Worm (Caenorhabditis elegans) whole organism, L4/young adult: ENCODE results near the gene F55A11.6.

Experiments used
- W03F9.2 ChIP-seq: fragments of 150-350 bp; optimal IDR thresholded peaks from 2 replicates; lab custom pipeline; 2014; ENCODE audit warnings: missing biosample characterization, missing genetic modification characterization
- dao-5 ChIP-seq: sonication (generic microtip); optimal IDR thresholded peaks from 2 replicates; lab custom pipeline; 2016; ENCODE audit warnings: missing genotype, missing genetic modification characterization, moderate library complexity, missing compliant biosample characterization
- him-1 ChIP-seq: sonication (generic microtip); optimal IDR thresholded peaks from 2 replicates; lab custom pipeline; 2016; ENCODE audit warnings: missing genotype, missing genetic modification reagents, missing genetic modification characterization, missing compliant biosample characterization

The F55A11.6 gene

ce11 chrV:11796343-11796742 lies 19.7 kb downstream of the F55A11.6 start:
- TF ChIP-seq dao-5 (tag; lab: Kevin White, UChicago) = no peak
- no peak for TF ChIP-seq W03F9.2 (tag; lab: Kevin White, UChicago)
- TF ChIP-seq him-1 = no peak

DNA sequence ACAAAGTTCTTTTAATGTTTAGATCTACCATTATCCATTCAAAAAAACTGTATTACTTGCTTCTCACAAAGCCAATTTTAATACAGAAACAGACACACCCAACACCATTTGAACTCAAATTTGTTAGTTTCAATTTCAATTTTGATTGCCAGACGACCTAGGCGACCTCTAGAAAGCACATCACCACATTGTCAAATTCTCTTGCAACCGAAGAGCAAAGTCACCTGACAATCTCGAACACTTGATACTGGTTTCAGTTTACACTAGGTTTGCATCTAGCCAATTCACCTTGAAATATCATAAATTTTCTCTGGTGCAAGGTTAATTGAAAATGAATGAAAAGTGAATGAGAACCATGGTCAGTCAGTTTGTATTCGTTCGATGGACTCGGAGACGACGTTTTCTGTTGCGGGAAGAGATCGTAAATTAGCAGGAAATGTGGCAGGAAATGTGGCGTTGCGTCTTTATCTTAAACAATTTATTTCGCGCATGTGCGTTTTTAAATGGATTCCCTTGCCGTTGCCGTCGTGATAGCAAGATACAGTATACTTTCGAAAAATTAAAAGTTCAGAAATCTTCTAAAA lies 20.7 kb downstream of the F55A11.6 start:
- TF ChIP-seq dao-5 (tag; lab: Kevin White, UChicago) (no peak), him-1 (no peak), W03F9.2 (tag; lab: Kevin White, UChicago) (no peak)

- TF ChIP-seq him-1 (no peak), W03F9.2 (tag; lab: Kevin White, UChicago) (no peak), dao-5 (tag; lab: Kevin White, UChicago) (no peak)
Measured at ce11 chrV:11798320-11798719, 21.7 kb downstream of the F55A11.6 start.

DNA sequence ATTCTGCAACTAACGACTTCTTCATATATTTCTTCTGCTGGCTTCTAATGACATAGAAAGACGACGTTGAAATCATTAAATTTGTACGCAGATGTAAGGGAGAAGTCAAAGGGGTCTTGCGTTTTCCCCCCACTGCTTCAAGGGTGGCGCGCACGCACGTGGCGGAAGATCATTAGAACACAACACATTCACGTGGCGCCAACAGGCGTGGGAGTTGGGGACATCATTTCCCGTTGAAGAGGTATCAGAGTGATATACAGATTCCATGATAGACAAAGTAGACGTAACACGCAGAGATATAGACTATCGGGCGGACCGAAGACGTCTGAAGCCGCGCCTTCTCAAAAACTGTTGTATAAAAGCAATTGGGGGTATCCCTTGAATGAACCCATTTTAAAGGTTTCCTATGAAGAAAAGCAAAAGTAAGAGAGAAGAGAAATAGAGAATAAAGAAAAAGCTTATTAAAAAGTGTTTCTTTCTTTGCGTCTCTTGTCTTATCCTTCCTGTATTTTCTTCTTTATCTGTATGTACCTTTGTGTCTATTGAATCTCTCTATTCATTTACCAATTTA lies 22.7 kb downstream of the F55A11.6 start:
- TF ChIP-seq him-1 (no peak), dao-5 (tag; lab: Kevin White, UChicago) (no peak), W03F9.2 (tag; lab: Kevin White, UChicago) (no peak)

DNA sequence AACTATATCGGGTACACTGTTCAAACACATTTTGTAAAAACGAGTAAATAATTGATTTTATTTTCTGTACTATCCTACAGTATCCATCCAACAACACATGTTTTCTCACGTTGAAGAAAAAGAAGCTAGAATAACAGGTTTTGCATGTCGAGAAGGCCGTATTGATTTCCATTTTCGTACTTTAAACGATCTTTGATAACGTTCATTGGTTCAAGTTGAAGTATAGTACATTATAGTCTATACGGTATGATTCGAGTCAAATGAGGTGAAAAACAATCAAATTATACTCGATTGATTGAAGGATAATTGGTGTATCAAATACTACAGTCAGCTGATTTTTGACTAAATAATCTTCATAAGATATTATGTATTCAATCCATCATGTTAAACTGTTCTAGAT lies 23.8 kb downstream of the F55A11.6 start:
- TF ChIP-seq W03F9.2 (tag; lab: Kevin White, UChicago) = no peak
- no peak for TF ChIP-seq dao-5 (tag; lab: Kevin White, UChicago)
- no peak for TF ChIP-seq him-1

DNA sequence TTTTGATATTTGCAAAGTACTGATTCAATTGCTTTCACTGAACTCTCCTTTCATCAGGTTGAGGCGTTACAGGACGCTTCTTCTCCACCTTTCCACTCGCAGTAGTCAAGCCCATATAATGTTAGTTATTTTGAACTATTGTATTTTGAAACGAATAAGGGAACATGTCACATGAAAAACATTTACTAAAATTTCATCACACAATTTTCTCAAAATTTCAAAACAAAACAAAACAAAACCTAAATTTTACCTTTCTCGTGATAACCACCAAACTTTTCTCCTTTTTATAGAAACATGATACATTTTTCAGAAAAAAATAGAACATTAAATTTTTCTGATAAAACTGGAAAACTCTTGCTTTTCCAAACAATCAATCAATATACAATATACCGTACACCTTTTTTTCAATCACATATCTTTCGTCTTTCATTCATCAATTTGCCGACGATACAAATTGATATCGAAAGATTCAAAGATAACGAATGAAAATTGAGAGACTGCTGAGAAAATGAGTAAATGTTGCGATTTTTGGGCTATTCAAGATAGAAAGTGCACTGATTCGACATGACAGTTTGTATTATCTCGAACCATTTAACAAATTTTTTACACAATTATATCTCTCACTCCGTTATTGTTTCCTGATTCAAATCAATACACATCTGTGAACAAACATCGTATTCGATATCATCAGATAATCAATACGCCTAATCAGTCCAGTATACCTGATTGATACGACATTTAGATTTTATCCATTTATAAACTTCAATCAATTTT lies 24.6 kb downstream of the F55A11.6 start:
- TF ChIP-seq W03F9.2 (tag; lab: Kevin White, UChicago) (no peak), him-1 (no peak), dao-5 (tag; lab: Kevin White, UChicago) (no peak)

DNA sequence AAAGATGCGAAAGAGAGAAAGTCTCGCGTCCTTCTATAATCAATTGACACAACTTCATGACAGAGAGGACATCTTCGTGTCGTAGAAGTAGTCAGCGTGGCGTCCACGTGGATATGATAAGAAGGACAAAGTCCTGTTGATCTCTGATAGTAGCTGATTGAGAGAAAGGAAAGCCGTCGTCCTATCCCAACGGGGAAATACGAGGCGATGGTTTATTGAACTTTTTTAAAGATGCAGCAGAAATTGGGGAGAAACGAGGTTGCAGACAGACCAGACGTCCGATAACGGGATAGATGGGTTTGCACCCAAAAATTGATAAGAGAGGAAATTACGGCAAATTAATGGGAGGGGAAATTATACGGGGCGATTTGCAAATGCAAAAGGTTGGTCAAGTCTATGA lies 25.9 kb downstream of the F55A11.6 start:
- no peak for TF ChIP-seq him-1

DNA sequence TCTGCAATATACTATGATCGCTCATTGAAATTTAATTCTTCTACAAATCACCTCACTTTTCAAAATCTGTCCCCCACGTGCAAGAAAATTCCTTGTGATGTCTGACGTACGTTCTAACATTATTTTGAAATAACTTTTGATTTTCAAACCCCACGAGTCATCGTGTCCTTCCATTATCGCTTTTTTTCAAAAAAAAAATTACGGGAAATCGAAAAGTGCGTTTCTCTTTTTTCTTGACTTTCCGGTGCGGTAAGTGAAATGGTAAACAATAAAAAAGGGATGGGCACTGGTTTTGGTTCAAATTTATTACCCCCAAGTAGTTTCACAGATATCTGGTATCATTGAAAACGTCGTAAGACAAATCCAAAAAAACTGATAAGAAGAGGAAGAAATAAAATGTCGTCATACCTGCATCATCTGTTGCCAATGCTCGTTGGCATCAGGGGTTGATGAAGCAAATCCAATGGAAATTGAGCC lies 26.9 kb downstream of the F55A11.6 start:
- no peak for TF ChIP-seq W03F9.2 (tag; lab: Kevin White, UChicago)
- TF ChIP-seq dao-5 (tag; lab: Kevin White, UChicago) = no peak
- no peak for TF ChIP-seq him-1

ce11 chrV:11809935-11810334 lies 33.3 kb downstream of the F55A11.6 start:
- no peak for TF ChIP-seq W03F9.2 (tag; lab: Kevin White, UChicago)
- no peak for TF ChIP-seq dao-5 (tag; lab: Kevin White, UChicago)
- TF ChIP-seq him-1 = no peak

- TF ChIP-seq him-1 (no peak), W03F9.2 (tag; lab: Kevin White, UChicago) (no peak), dao-5 (tag; lab: Kevin White, UChicago) (no peak)
Measured at ce11 chrV:11811921-11812320, 35.3 kb downstream of the F55A11.6 start, which contains the start of gene D2023.3. Gene D2023.3 (minus strand): TSS chrV:11812021.

ce11 chrV:11815566-11815965 lies 38.9 kb downstream of the F55A11.6 start:
- TF ChIP-seq W03F9.2 (tag; lab: Kevin White, UChicago) = no peak
- TF ChIP-seq him-1 = no peak

- TF ChIP-seq dao-5 (tag; lab: Kevin White, UChicago) = no peak
Measured at ce11 chrV:11817263-11817726, 40.7 kb downstream of the F55A11.6 start.

- TF ChIP-seq him-1 = no peak
- no peak for TF ChIP-seq W03F9.2 (tag; lab: Kevin White, UChicago)
- TF ChIP-seq dao-5 (tag; lab: Kevin White, UChicago) = no peak
Measured at ce11 chrV:11818064-11818463, 41.4 kb downstream of the F55A11.6 start.

DNA sequence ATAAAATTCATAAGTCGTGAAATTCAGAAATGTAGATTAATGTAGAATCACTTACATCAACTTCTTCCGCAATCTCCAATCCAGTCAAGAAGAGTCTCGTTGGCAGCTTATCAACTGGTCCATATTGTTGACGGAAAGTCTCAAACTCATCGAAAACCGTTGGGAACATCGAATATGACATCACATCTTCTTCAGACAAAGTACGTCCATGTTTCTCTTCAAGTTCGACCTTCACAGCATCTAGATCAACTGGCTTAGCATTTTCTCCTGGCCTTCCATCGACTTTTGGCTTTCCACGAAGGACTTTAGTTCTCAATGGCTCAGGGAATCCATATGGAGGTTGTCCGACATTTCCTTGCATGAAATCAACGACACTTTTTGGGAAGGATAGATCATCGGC lies 42.1 kb downstream of the F55A11.6 start:
- TF ChIP-seq him-1 (no peak), W03F9.2 (tag; lab: Kevin White, UChicago) (no peak), dao-5 (tag; lab: Kevin White, UChicago) (no peak)
